Worm (Caenorhabditis elegans) whole organism, late embryonic: Measurements from ENCODE around the gene F41F3.1.

ENCODE experiments used
- F13H6.1 ChIP-seq: sonication (generic microtip); optimal IDR thresholded peaks from 2 replicates; lab custom pipeline; 2016; ENCODE audit warnings: missing genetic modification characterization, missing compliant biosample characterization
- K09A11.1 ChIP-seq: sonication (generic microtip); optimal IDR thresholded peaks from 2 replicates; lab custom pipeline; 2017; ENCODE audit warnings: antibody characterized with exemption, mild to moderate bottlenecking, missing genetic modification characterization, missing compliant biosample characterization; ENCODE audit not compliant: insufficient read depth
- ceh-14 ChIP-seq: sonication (generic microtip); optimal IDR thresholded peaks from 2 replicates; lab custom pipeline; 2016; ENCODE audit warnings: missing genotype, missing genetic modification characterization, missing compliant biosample characterization
- ceh-45 ChIP-seq: fragments of 200-800 bp; sonication (Bioruptor generic); IDR thresholded peaks from 2 replicates; pipeline ENCODE4 v1.3.6; 2022; ENCODE audit warnings: missing genetic modification reagents, missing genetic modification characterization, missing compliant biosample characterization
- ceh-6 ChIP-seq: fragments of 200-800 bp; sonication (Bioruptor generic); optimal IDR thresholded peaks from 2 replicates; lab custom pipeline; 2018; ENCODE audit warnings: mild to moderate bottlenecking, missing genetic modification characterization, missing compliant biosample characterization
- elt-2 ChIP-seq: sonication (generic microtip); optimal IDR thresholded peaks from 2 replicates; lab custom pipeline; 2016; ENCODE audit warnings: missing genetic modification reagents, missing genetic modification characterization, missing compliant biosample characterization
- nhr-11 ChIP-seq: fragments of 150-350 bp; optimal IDR thresholded peaks from 2 replicates; lab custom pipeline; 2014; ENCODE audit warnings: missing biosample characterization, missing genetic modification characterization
- npax-4 ChIP-seq: sonication (generic microtip); optimal IDR thresholded peaks from 2 replicates; lab custom pipeline; 2016; ENCODE audit warnings: missing genetic modification characterization, missing compliant biosample characterization
- pha-4 ChIP-seq: fragments of 150-350 bp; optimal IDR thresholded peaks from 2 replicates; lab custom pipeline; 2018; ENCODE audit warnings: missing biosample characterization, missing genetic modification reagents, missing genetic modification characterization
- pros-1 ChIP-seq: fragments of 150-350 bp; optimal IDR thresholded peaks from 2 replicates; lab custom pipeline; 2014; ENCODE audit warnings: missing biosample characterization, missing genetic modification reagents, missing genetic modification characterization

DNA sequence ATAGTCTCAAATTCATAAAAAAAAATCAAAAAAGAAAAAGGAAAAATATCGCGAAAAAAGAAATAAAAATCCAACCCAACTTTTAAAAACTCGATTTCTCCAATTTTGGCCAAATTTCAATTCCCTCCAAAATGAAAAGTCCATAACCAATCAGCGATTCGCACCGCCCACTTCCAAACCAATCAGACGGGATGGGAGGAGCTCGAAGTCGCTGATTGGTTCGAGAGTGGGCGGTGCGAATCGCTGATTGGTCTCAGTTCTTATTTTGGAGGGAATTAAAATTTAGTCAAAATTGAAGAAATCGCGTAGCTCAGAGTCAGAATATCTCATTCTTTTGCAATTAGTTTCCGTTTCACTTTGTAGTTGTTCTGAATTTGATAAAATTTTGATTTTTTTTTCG is 30.8 kb upstream of the F41F3.1 start:
- TF ChIP-seq ceh-45 (GFP tag; lab: Robert Waterston, UW) (no peak), elt-2 (no peak), ceh-14 (tag; lab: Kevin White, UChicago) (no peak), F13H6.1 (no peak), pros-1 (tag; lab: Kevin White, UChicago) (no peak), pha-4 (tag; lab: Kevin White, UChicago) (no peak), nhr-11 (no peak), npax-4 (tag; lab: Kevin White, UChicago) (no peak), K09A11.1 (tag; lab: Kevin White, UChicago) (no peak), ceh-6 (no peak)
